Fruit fly (Drosophila melanogaster) whole organism, prepupa: ENCODE results near the gene SamDC.

Experiments used
- CG10631 ChIP-seq: fragments of 200-800 bp; sonication (Bioruptor generic); optimal IDR thresholded peaks from 2 replicates; lab custom pipeline; 2016; ENCODE audit warnings: missing biosample characterization, missing genetic modification characterization
- CG31627 ChIP-seq: fragments of 200-800 bp; sonication (Bioruptor generic); optimal IDR thresholded peaks from 3 replicates; lab custom pipeline; 2016; ENCODE audit warnings: missing biosample characterization, missing genetic modification characterization
- CG3919 ChIP-seq: fragments of 200-800 bp; sonication (Bioruptor generic); optimal IDR thresholded peaks from 3 replicates; lab custom pipeline; 2016; ENCODE audit warnings: missing biosample characterization, missing genetic modification characterization
- CG6808 ChIP-seq: fragments of 200-800 bp; sonication (Bioruptor generic); optimal IDR thresholded peaks from 3 replicates; lab custom pipeline; 2017; ENCODE audit warnings: missing biosample characterization, missing genetic modification characterization, mild to moderate bottlenecking, moderate library complexity, missing genetic modification reagents
- Eip78C ChIP-seq: fragments of 200-800 bp; sonication (Bioruptor generic); peaks from one replicate; lab custom pipeline; 2016; ENCODE audit warnings: missing biosample characterization, missing genetic modification characterization
- Hr38 ChIP-seq: sonication (Bioruptor generic); optimal IDR thresholded peaks from 2 replicates; lab custom pipeline; 2016; ENCODE audit warnings: missing biosample characterization, missing genetic modification characterization
- OdsH ChIP-seq: fragments of 200-800 bp; sonication (Bioruptor generic); optimal IDR thresholded peaks from 3 replicates; lab custom pipeline; 2016; ENCODE audit warnings: missing biosample characterization, missing genetic modification characterization
- Sox14 ChIP-seq: fragments of 200-800 bp; sonication (Bioruptor generic); optimal IDR thresholded peaks from 3 replicates; lab custom pipeline; 2016; ENCODE audit warnings: missing biosample characterization, missing genetic modification characterization
- Sox15 ChIP-seq: fragments of 200-800 bp; sonication (Bioruptor generic); optimal IDR thresholded peaks from 3 replicates; lab custom pipeline; 2016; ENCODE audit warnings: missing biosample characterization, missing genetic modification characterization
- eg ChIP-seq: fragments of 200-800 bp; sonication (Bioruptor generic); IDR thresholded peaks from 3 replicates; pipeline ENCODE4 v1.3.6; 2022; ENCODE audit warnings: missing biosample characterization, missing genetic modification characterization
- ss ChIP-seq, 2 experiments: fragments of 200-800 bp; sonication (Bioruptor generic); optimal IDR thresholded peaks; 2 replicates in 1 of 2; 3 replicates in 1 of 2; lab custom pipeline; 2017 to 2018; ENCODE audit warnings: mild to moderate bottlenecking in 2 of 2, missing biosample characterization in 2 of 2, missing genetic modification characterization in 2 of 2, moderate library complexity in 1 of 2

- TF ChIP-seq Hr38 (GFP tag; lab: Kevin White, UChicago) (no peak), CG31627 (GFP tag; lab: Kevin White, UChicago) (no peak), Eip78C (GFP tag; lab: Kevin White, UChicago) (no peak), CG3919 (GFP tag; lab: Kevin White, UChicago) (no peak), OdsH (no peak), Sox15 (GFP tag; lab: Kevin White, UChicago) (no peak), ss (GFP tag; optimal IDR thresholded peaks at IDR 0.05; lab: Kevin White, UChicago) (no peak), CG10631 (GFP tag; lab: Kevin White, UChicago) (no peak), Sox14 (GFP tag; lab: Kevin White, UChicago) (no peak), CG6808 (no peak), eg (GFP tag; lab: Robert Waterston, UW) (no peak)
These were observed 47.6 kb downstream of the SamDC start for dm6 chr2L:10386824-10387223.
